Fruit fly (Drosophila melanogaster) whole organism, embryonic: ENCODE results near the gene CG7231.

Experiments
- Ada2b ChIP-seq: fragments of 200-800 bp; sonication (Bioruptor generic); IDR thresholded peaks from 2 replicates; pipeline ENCODE4 v1.3.6; 2022; ENCODE audit warnings: missing biosample characterization, missing genetic modification characterization
- Adf1 ChIP-seq: fragments of 200-800 bp; sonication (Bioruptor generic); IDR thresholded peaks from 2 replicates; pipeline ENCODE4 v1.3.6; 2022; ENCODE audit warnings: missing biosample characterization, missing genetic modification characterization
- Antp ChIP-seq: fragments of 200-800 bp; sonication (Bioruptor generic); optimal IDR thresholded peaks from 3 replicates; lab custom pipeline; 2016; ENCODE audit warnings: missing biosample characterization, missing genetic modification characterization
- Atf3 ChIP-seq: fragments of 200-800 bp; sonication (Bioruptor generic); optimal IDR thresholded peaks from 3 replicates; lab custom pipeline; 2016; ENCODE audit warnings: missing biosample characterization, missing genetic modification characterization
- Awh ChIP-seq: fragments of 200-800 bp; sonication (Bioruptor generic); IDR thresholded peaks from 2 replicates; pipeline ENCODE4, ENCODE4 v1.3.6; 2022; ENCODE audit warnings: missing biosample characterization, missing genetic modification characterization
- B-H2 ChIP-seq: fragments of 200-800 bp; sonication (Bioruptor generic); optimal IDR thresholded peaks from 2 replicates; lab custom pipeline; 2018; ENCODE audit warnings: missing biosample characterization, mild to moderate bottlenecking, missing genetic modification characterization
- Bteb2 ChIP-seq: fragments of 200-800 bp; sonication (Bioruptor generic); optimal IDR thresholded peaks from 2 replicates; lab custom pipeline; 2016; ENCODE audit warnings: missing biosample characterization, missing genetic modification characterization
- CG10147 ChIP-seq: fragments of 200-800 bp; sonication (Bioruptor generic); optimal IDR thresholded peaks from 2 replicates; lab custom pipeline; 2019; ENCODE audit warnings: missing biosample characterization, mild to moderate bottlenecking, missing genetic modification characterization, moderate library complexity
- CG10366 ChIP-seq: fragments of 200-800 bp; sonication (Bioruptor generic); IDR thresholded peaks from 2 replicates; pipeline ENCODE4 v1.3.6; 2022; ENCODE audit warnings: missing biosample characterization, missing genetic modification characterization
- CG14860 ChIP-seq: fragments of 200-800 bp; sonication (Bioruptor generic); IDR thresholded peaks from 3 replicates; pipeline ENCODE4 v1.3.6; 2022; ENCODE audit warnings: missing biosample characterization, missing genetic modification characterization; ENCODE audit not compliant: partially characterized antibody
- CG15269 ChIP-seq: fragments of 200-800 bp; sonication (Bioruptor generic); optimal IDR thresholded peaks from 2 replicates; lab custom pipeline; 2018; ENCODE audit warnings: missing biosample characterization, mild to moderate bottlenecking, missing genetic modification characterization, moderate library complexity
- CG15601 ChIP-seq: fragments of 200-800 bp; sonication (Bioruptor generic); optimal IDR thresholded peaks from 3 replicates; lab custom pipeline; 2019; ENCODE audit warnings: missing biosample characterization, mild to moderate bottlenecking, missing genetic modification characterization, moderate library complexity
- CG16779 ChIP-seq: fragments of 200-800 bp; sonication (Bioruptor generic); IDR thresholded peaks from 2 replicates; pipeline ENCODE4 v1.3.6; 2022; ENCODE audit warnings: missing biosample characterization, missing genetic modification characterization
- CG16813 ChIP-seq: fragments of 200-800 bp; sonication (Bioruptor generic); IDR thresholded peaks from 3 replicates; pipeline ENCODE4 v1.3.6; 2022; ENCODE audit warnings: missing biosample characterization, missing genetic modification characterization; ENCODE audit not compliant: partially characterized antibody
- CG17612 ChIP-seq: fragments of 200-800 bp; sonication (Bioruptor generic); IDR thresholded peaks from 2 replicates; pipeline ENCODE4 v1.3.6; 2022; ENCODE audit warnings: missing biosample characterization, missing genetic modification characterization
- CG2875 ChIP-seq: fragments of 200-800 bp; sonication (Bioruptor generic); optimal IDR thresholded peaks from 2 replicates; lab custom pipeline; 2017; ENCODE audit warnings: missing biosample characterization, mild to moderate bottlenecking, missing genetic modification characterization, missing genetic modification reagents
- CG2889 ChIP-seq: fragments of 200-800 bp; sonication (Bioruptor generic); IDR thresholded peaks from 3 replicates; pipeline ENCODE4 v1.3.6; 2022; ENCODE audit warnings: missing biosample characterization, missing genetic modification characterization
- CG3065 ChIP-seq: fragments of 200-800 bp; sonication (Bioruptor generic); optimal IDR thresholded peaks from 2 replicates; lab custom pipeline; 2016; ENCODE audit warnings: missing biosample characterization, missing genetic modification characterization
- CG31365 ChIP-seq: fragments of 200-800 bp; sonication (Bioruptor generic); optimal IDR thresholded peaks from 2 replicates; lab custom pipeline; 2018; ENCODE audit warnings: missing biosample characterization, mild to moderate bottlenecking, missing genetic modification characterization
- CG3995 ChIP-seq: fragments of 200-800 bp; sonication (Bioruptor generic); optimal IDR thresholded peaks from 3 replicates; lab custom pipeline; 2016; ENCODE audit warnings: missing biosample characterization, missing genetic modification characterization
- Chrac-16 ChIP-seq: fragments of 200-800 bp; sonication (Bioruptor generic); optimal IDR thresholded peaks from 3 replicates; lab custom pipeline; 2016; ENCODE audit warnings: missing biosample characterization, missing genetic modification characterization
- CoRest ChIP-seq: fragments of 200-800 bp; sonication (Bioruptor generic); optimal IDR thresholded peaks from 3 replicates; lab custom pipeline; 2018; ENCODE audit warnings: missing biosample characterization, mild to moderate bottlenecking, missing genetic modification characterization, moderate library complexity
- D19A ChIP-seq: fragments of 200-800 bp; optimal IDR thresholded peaks from 3 replicates; lab custom pipeline; 2019; ENCODE audit warnings: missing biosample characterization, mild to moderate bottlenecking, missing genetic modification characterization, moderate library complexity
- Fer1 ChIP-seq: fragments of 200-800 bp; sonication (Bioruptor generic); optimal IDR thresholded peaks from 2 replicates; lab custom pipeline; 2017; ENCODE audit warnings: missing biosample characterization, mild to moderate bottlenecking, missing genetic modification characterization
- Mrtf ChIP-seq: fragments of 200-800 bp; sonication (Bioruptor generic); IDR thresholded peaks from 3 replicates; pipeline ENCODE4 v1.3.6; 2022; ENCODE audit warnings: missing biosample characterization, missing genetic modification characterization
- Neu2 ChIP-seq: fragments of 200-800 bp; sonication (Bioruptor generic); optimal IDR thresholded peaks from 3 replicates; lab custom pipeline; 2016; ENCODE audit warnings: missing biosample characterization, missing genetic modification characterization, borderline replicate concordance
- Ravus ChIP-seq: fragments of 200-800 bp; sonication (Bioruptor generic); IDR thresholded peaks from 2 replicates; pipeline ENCODE4 v1.3.6; 2022; ENCODE audit warnings: missing biosample characterization, missing genetic modification characterization
- Taf1 ChIP-seq: fragments of 200-800 bp; sonication (Bioruptor generic); IDR thresholded peaks from 2 replicates; pipeline ENCODE4 v1.3.6; 2022; ENCODE audit warnings: missing biosample characterization, missing genetic modification characterization
- abd-A ChIP-seq: fragments of 200-800 bp; sonication (Bioruptor generic); optimal IDR thresholded peaks from 3 replicates; lab custom pipeline; 2019; ENCODE audit warnings: missing biosample characterization, mild to moderate bottlenecking, missing genetic modification characterization, moderate library complexity
- cato ChIP-seq: fragments of 200-800 bp; sonication (Bioruptor generic); optimal IDR thresholded peaks from 2 replicates; lab custom pipeline; 2016; ENCODE audit warnings: missing biosample characterization, missing genetic modification characterization, borderline replicate concordance
- dimm ChIP-seq: fragments of 200-800 bp; sonication (Bioruptor generic); IDR thresholded peaks from 2 replicates; pipeline ENCODE4 v1.3.6; 2022; ENCODE audit warnings: missing biosample characterization, missing genetic modification characterization
- esg ChIP-seq: fragments of 200-800 bp; sonication (Bioruptor generic); conservative IDR thresholded peaks from 2 replicates; pipeline ENCODE4 v1.3.6; 2022; ENCODE audit warnings: missing biosample characterization, missing genetic modification characterization
- gcm2 ChIP-seq: fragments of 200-800 bp; sonication (Bioruptor generic); optimal IDR thresholded peaks from 2 replicates; lab custom pipeline; 2016; ENCODE audit warnings: missing biosample characterization, missing genetic modification characterization
- gfzf ChIP-seq: fragments of 200-800 bp; sonication (Bioruptor generic); optimal IDR thresholded peaks from 2 replicates; lab custom pipeline; 2016; ENCODE audit warnings: missing biosample characterization, mild to moderate bottlenecking, missing genetic modification characterization, moderate library complexity
- hth ChIP-seq: fragments of >200 bp; optimal IDR thresholded peaks from 2 replicates; lab custom pipeline; 2017; ENCODE audit warnings: inconsistent platforms
- knrl ChIP-seq: fragments of 200-800 bp; sonication (Bioruptor generic); IDR thresholded peaks from 3 replicates; pipeline ENCODE4 v1.3.6; 2022; ENCODE audit warnings: missing biosample characterization, missing genetic modification characterization; ENCODE audit not compliant: partially characterized antibody
- luna ChIP-seq: fragments of 200-800 bp; sonication (Bioruptor generic); optimal IDR thresholded peaks from 2 replicates; lab custom pipeline; 2016; ENCODE audit warnings: missing biosample characterization, missing genetic modification characterization
- pho ChIP-seq: fragments of 200-800 bp; sonication (Bioruptor generic); optimal IDR thresholded peaks from 2 replicates; lab custom pipeline; 2016; ENCODE audit warnings: missing biosample characterization, missing genetic modification characterization
- pzg ChIP-seq: fragments of 200-800 bp; sonication (Bioruptor generic); optimal IDR thresholded peaks from 3 replicates; lab custom pipeline; 2018; ENCODE audit warnings: missing biosample characterization, mild to moderate bottlenecking, missing genetic modification characterization, moderate library complexity
- rib ChIP-seq: fragments of 200-800 bp; sonication (Bioruptor generic); IDR thresholded peaks from 2 replicates; pipeline ENCODE4 v1.3.6; 2022; ENCODE audit warnings: missing biosample characterization, missing genetic modification characterization
- sd ChIP-seq: fragments of 200-800 bp; sonication (Bioruptor generic); optimal IDR thresholded peaks from 3 replicates; lab custom pipeline; 2018; ENCODE audit warnings: missing biosample characterization, mild to moderate bottlenecking, missing genetic modification characterization, moderate library complexity
- sim ChIP-seq: fragments of 200-800 bp; sonication (Bioruptor generic); IDR thresholded peaks from 2 replicates; pipeline ENCODE4 v1.3.6; 2022; ENCODE audit warnings: missing biosample characterization, missing genetic modification characterization
- slp2 ChIP-seq: fragments of 200-800 bp; sonication (Bioruptor generic); optimal IDR thresholded peaks from 2 replicates; lab custom pipeline; 2016; ENCODE audit warnings: missing biosample characterization, missing genetic modification characterization
- tup ChIP-seq: fragments of 200-800 bp; sonication (Bioruptor generic); optimal IDR thresholded peaks from 2 replicates; lab custom pipeline; 2016; ENCODE audit warnings: missing biosample characterization, mild to moderate bottlenecking, missing genetic modification characterization, moderate library complexity
- z ChIP-seq: fragments of 200-800 bp; sonication (Bioruptor generic); IDR thresholded peaks from 3 replicates; pipeline ENCODE4 v1.3.6; 2022; ENCODE audit warnings: missing biosample characterization, missing genetic modification characterization
- zen2 ChIP-seq: fragments of 200-800 bp; sonication (Bioruptor generic); IDR thresholded peaks from 3 replicates; pipeline ENCODE4 v1.3.6; 2022; ENCODE audit warnings: missing biosample characterization, missing genetic modification characterization; ENCODE audit not compliant: partially characterized antibody
- zf30C ChIP-seq: fragments of 200-800 bp; sonication (Bioruptor generic); optimal IDR thresholded peaks from 3 replicates; lab custom pipeline; 2018; ENCODE audit warnings: missing biosample characterization, mild to moderate bottlenecking, missing genetic modification characterization
- zfh1 ChIP-seq: fragments of 200-800 bp; sonication (Bioruptor generic); IDR thresholded peaks from 3 replicates; pipeline ENCODE4 v1.3.6; 2022; ENCODE audit warnings: missing biosample characterization, missing genetic modification characterization

CG7231 gene

DNA sequence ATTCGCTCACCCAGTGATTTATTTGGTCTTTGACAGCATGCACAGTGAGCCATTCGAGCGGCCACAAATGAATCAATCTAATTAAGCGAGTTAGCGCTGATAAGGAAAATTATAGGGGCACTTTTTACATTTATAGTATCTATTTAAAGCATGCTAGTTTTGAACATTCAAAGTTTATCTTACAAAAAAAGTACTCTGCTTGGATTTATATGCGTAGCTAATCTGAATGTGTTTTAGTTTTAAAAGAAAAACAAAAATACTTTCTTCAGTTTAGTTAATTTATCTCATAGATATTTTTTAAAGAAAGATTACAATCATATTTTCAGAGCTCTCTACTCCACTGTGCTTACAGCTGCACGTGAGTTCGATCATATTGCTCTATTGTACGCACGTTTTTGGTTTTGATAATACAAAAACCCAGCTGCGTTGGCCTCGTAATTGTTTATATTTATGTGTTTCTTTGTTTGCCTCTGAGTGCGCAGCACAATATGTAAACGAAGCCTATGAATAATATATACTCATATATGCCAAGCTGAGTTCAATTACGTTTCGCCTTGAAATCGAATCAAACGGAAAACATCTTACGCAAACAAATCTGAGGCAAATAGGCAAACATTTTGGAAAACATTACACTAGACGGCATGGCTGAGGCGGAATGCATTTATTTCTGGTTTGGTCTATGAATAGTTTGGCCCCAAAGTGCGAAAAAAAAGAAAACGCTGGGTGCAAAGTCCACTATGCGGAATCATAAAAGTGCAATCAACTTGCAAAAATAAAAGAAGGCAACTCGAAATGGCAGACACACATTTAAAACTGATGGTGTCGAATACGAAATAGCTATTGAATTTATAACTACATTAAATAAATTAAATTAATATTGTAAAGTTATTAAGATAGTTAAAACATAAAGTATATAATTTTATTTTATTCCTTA is 18.2 kb downstream of the CG7231 start (continued):
- TF ChIP-seq CG16779 (GFP tag; lab: Robert Waterston, UW) (0 out of 2 replicates have a peak, but pooled peaks have one; percentile 36), CG2875 (GFP tag; lab: Kevin White, UChicago) (peak; percentile 78), Neu2 (GFP tag; lab: Kevin White, UChicago) (no peak), CG15601 (tag; lab: Kevin White, UChicago) (peak; percentile 65), Adf1 (GFP tag; lab: Robert Waterston, UW) (peak; percentile 57), CG31365 (peak; percentile 33), zfh1 (peak; percentile 76), sd (tag; lab: Kevin White, UChicago) (peak; percentile 68), CG17612 (peak; percentile 54; the same call in 1 of the 2 replicates), tup (peak; percentile 10), Taf1 (GFP tag; lab: Robert Waterston, UW) (peak; percentile 54; the same call in 1 of the 2 replicates), abd-A (tag; lab: Kevin White, UChicago) (peak; percentile 64), Mrtf (peak; percentile 79), CG15269 (peak; percentile 91), Ada2b (GFP tag; lab: Robert Waterston, UW) (peak; percentile 90), z (no peak), CG3065 (peak; percentile 56), knrl (GFP tag; lab: Robert Waterston, UW) (no peak), CG3995 (GFP tag; lab: Kevin White, UChicago) (peak; percentile 30), cato (GFP tag; lab: Kevin White, UChicago) (peak; percentile 73), CG10366 (GFP tag; lab: Robert Waterston, UW) (peak; percentile 70), Fer1 (GFP tag; lab: Kevin White, UChicago) (peak; percentile 89), B-H2 (GFP tag; lab: Kevin White, UChicago) (no peak), D19A (tag; lab: Kevin White, UChicago) (peak; percentile 81), CG14860 (GFP tag; lab: Robert Waterston, UW) (no peak), slp2 (GFP tag; lab: Kevin White, UChicago) (peak; percentile 74), Awh (GFP tag; lab: Robert Waterston, UW) (peak; percentile 53; the same call in 1 of the 2 replicates), esg (GFP tag; lab: Robert Waterston, UW) (peak; percentile 86), pho (GFP tag; lab: Kevin White, UChicago) (peak; percentile 84), CG10147 (GFP tag; lab: Kevin White, UChicago) (peak; percentile 91), CG2889 (peak; percentile 66; the same call in 2 of the 3 replicates), hth (lab: Kevin White, UChicago) (no peak), Atf3 (GFP tag; lab: Kevin White, UChicago) (peak; percentile 65), Bteb2 (GFP tag; lab: Kevin White, UChicago) (peak; percentile 76), pzg (GFP tag; lab: Kevin White, UChicago) (no peak), Antp (GFP tag; lab: Kevin White, UChicago) (peak; percentile 78), zen2 (GFP tag; lab: Robert Waterston, UW) (no peak), zf30C (GFP tag; lab: Kevin White, UChicago) (no peak), sim (peak; percentile 39; the same call in 1 of the 2 replicates), gfzf (GFP tag; lab: Kevin White, UChicago) (no peak), CG16813 (GFP tag; lab: Robert Waterston, UW) (no peak), Chrac-16 (GFP tag; lab: Kevin White, UChicago) (peak; percentile 82), CoRest (peak; percentile 93), luna (no peak), Ravus (peak; percentile 65), rib (0 out of 2 replicates have a peak, but pooled peaks have one; percentile 28), gcm2 (GFP tag; lab: Kevin White, UChicago) (peak; percentile 66), dimm (no peak)
